Worm (Caenorhabditis elegans) whole organism, young adult: ENCODE measurements around the gene F55A11.4.
A peak's percentile ranks its signal among the peaks of the same experiment; 100 is the strongest.

Source experiments
- C06A6.2 ChIP-seq: fragments of 200-800 bp; sonication (Bioruptor generic); conservative IDR thresholded peaks from 2 replicates; pipeline ENCODE4 v1.3.6; 2022; ENCODE audit warnings: missing genetic modification characterization, missing compliant biosample characterization
- D2030.7 ChIP-seq: fragments of 200-800 bp; sonication (Bioruptor generic); IDR thresholded peaks from 2 replicates; pipeline ENCODE4 v1.3.6; 2022; ENCODE audit warnings: missing genetic modification reagents, missing genetic modification characterization, missing compliant biosample characterization
- F22D6.2 ChIP-seq: sonication (generic microtip); optimal IDR thresholded peaks from 2 replicates; lab custom pipeline; 2016; ENCODE audit warnings: mild to moderate bottlenecking, missing genetic modification characterization, missing compliant biosample characterization
- F23B12.7 ChIP-seq: sonication (generic microtip); optimal IDR thresholded peaks from 2 replicates; lab custom pipeline; 2017; ENCODE audit warnings: missing genetic modification characterization, mild to moderate bottlenecking, missing compliant biosample characterization, antibody characterized with exemption, moderate library complexity; ENCODE audit not compliant: insufficient read depth
- F49E8.2 ChIP-seq: sonication (generic microtip); optimal IDR thresholded peaks from 3 replicates; lab custom pipeline; 2017; ENCODE audit warnings: missing genetic modification characterization, mild to moderate bottlenecking, missing compliant biosample characterization, antibody characterized with exemption, moderate library complexity; ENCODE audit not compliant: insufficient read depth
- F55B11.4 ChIP-seq: sonication (generic microtip); optimal IDR thresholded peaks from 2 replicates; lab custom pipeline; 2016; ENCODE audit warnings: missing compliant biosample characterization, missing genetic modification characterization, borderline replicate concordance; ENCODE audit not compliant: insufficient read depth
- F57A8.1 ChIP-seq: fragments of 200-800 bp; sonication (Bioruptor generic); optimal IDR thresholded peaks from 2 replicates; lab custom pipeline; 2018; ENCODE audit warnings: mild to moderate bottlenecking, missing genetic modification characterization, moderate library complexity, missing compliant biosample characterization
- F57C9.4 ChIP-seq: sonication (generic microtip); optimal IDR thresholded peaks from 2 replicates; lab custom pipeline; 2017; ENCODE audit warnings: mild to moderate bottlenecking, missing genetic modification characterization, missing compliant biosample characterization
- K11D2.4 ChIP-seq: fragments of 200-800 bp; sonication (Bioruptor generic); IDR thresholded peaks from 2 replicates; pipeline ENCODE4 v1.3.6; 2022; ENCODE audit warnings: missing genetic modification reagents, missing genetic modification characterization, missing compliant biosample characterization
- Y53F4B.3 ChIP-seq: fragments of 200-800 bp; sonication (Bioruptor generic); IDR thresholded peaks from 2 replicates; pipeline ENCODE4 v1.3.6; 2022; ENCODE audit warnings: missing genetic modification reagents, missing genetic modification characterization, missing compliant biosample characterization
- Y56A3A.18 ChIP-seq: fragments of 200-800 bp; sonication (Bioruptor generic); IDR thresholded peaks from 2 replicates; pipeline ENCODE4 v1.3.6; 2022; ENCODE audit warnings: missing genetic modification reagents, missing genetic modification characterization, missing compliant biosample characterization
- Y79H2A.3 ChIP-seq: fragments of 200-800 bp; sonication (Bioruptor generic); conservative IDR thresholded peaks from 2 replicates; pipeline ENCODE4 v1.3.6; 2022; ENCODE audit warnings: missing genetic modification reagents, missing genetic modification characterization, missing compliant biosample characterization
- akir-1 ChIP-seq: fragments of 200-800 bp; sonication (Bioruptor generic); optimal IDR thresholded peaks from 2 replicates; lab custom pipeline; 2018; ENCODE audit warnings: mild to moderate bottlenecking, missing genetic modification characterization, moderate library complexity, missing compliant biosample characterization
- ama-1 ChIP-seq, 3 experiments: fragments of 150-350 bp in 1 of 3; sonication (generic microtip) in 2 of 3; optimal IDR thresholded peaks; 2 replicates each; lab custom pipeline; 2014 to 2018; ENCODE audit warnings: missing biosample characterization in 2 of 3, missing genetic modification characterization in 2 of 3, missing genetic modification reagents in 2 of 3
- atf-7 ChIP-seq: sonication (generic microtip); optimal IDR thresholded peaks from 2 replicates; lab custom pipeline; 2017; ENCODE audit warnings: mild to moderate bottlenecking, missing genetic modification characterization, missing compliant biosample characterization
- attf-3 ChIP-seq: fragments of 200-800 bp; sonication (Bioruptor generic); conservative IDR thresholded peaks from 2 replicates; pipeline ENCODE4 v1.3.6; 2022; ENCODE audit warnings: missing genetic modification reagents, missing genetic modification characterization, missing compliant biosample characterization
- attf-6 ChIP-seq: fragments of 200-800 bp; sonication (Bioruptor generic); IDR thresholded peaks from 2 replicates; pipeline ENCODE4 v1.3.6; 2022; ENCODE audit warnings: missing genetic modification reagents, missing genetic modification characterization, missing compliant biosample characterization
- bed-1 ChIP-seq: fragments of 200-800 bp; sonication (Bioruptor generic); IDR thresholded peaks from 2 replicates; pipeline ENCODE4 v1.3.6; 2022; ENCODE audit warnings: missing genetic modification reagents, missing genetic modification characterization, missing compliant biosample characterization
- ceh-27 ChIP-seq: fragments of 200-800 bp; sonication (Bioruptor generic); optimal IDR thresholded peaks from 2 replicates; lab custom pipeline; 2018; ENCODE audit warnings: mild to moderate bottlenecking, missing genetic modification characterization, moderate library complexity, missing compliant biosample characterization
- ceh-79 ChIP-seq: sonication (generic microtip); optimal IDR thresholded peaks from 2 replicates; lab custom pipeline; 2017; ENCODE audit warnings: mild to moderate bottlenecking, missing genetic modification characterization, missing compliant biosample characterization
- ceh-91 ChIP-seq: fragments of 200-800 bp; sonication (Bioruptor generic); IDR thresholded peaks from 2 replicates; pipeline ENCODE4 v1.3.6; 2022; ENCODE audit warnings: missing genetic modification reagents, missing genetic modification characterization, missing compliant biosample characterization
- die-1 ChIP-seq: sonication (generic microtip); optimal IDR thresholded peaks from 2 replicates; lab custom pipeline; 2016; ENCODE audit warnings: missing genotype, mild to moderate bottlenecking, missing genetic modification characterization, missing compliant biosample characterization
- dox-1 ChIP-seq: fragments of 200-800 bp; sonication (Bioruptor generic); IDR thresholded peaks from 2 replicates; pipeline ENCODE4 v1.3.6; 2022; ENCODE audit warnings: missing genetic modification reagents, missing genetic modification characterization, missing compliant biosample characterization
- fkh-3 ChIP-seq: sonication (generic microtip); optimal IDR thresholded peaks from 2 replicates; lab custom pipeline; 2016; ENCODE audit warnings: mild to moderate bottlenecking, missing genetic modification characterization, missing compliant biosample characterization
- gei-17 ChIP-seq: fragments of 200-800 bp; sonication (Bioruptor generic); optimal IDR thresholded peaks from 2 replicates; lab custom pipeline; 2018; ENCODE audit warnings: mild to moderate bottlenecking, missing genetic modification characterization, missing compliant biosample characterization
- let-607 ChIP-seq, 2 experiments: fragments of 200-800 bp in 1 of 2; sonication (Bioruptor generic) in 1 of 2; sonication (generic microtip) in 1 of 2; optimal IDR thresholded peaks; 2 replicates each; lab custom pipeline; 2016 to 2018; ENCODE audit warnings: mild to moderate bottlenecking in 2 of 2, missing compliant biosample characterization in 2 of 2, missing genetic modification characterization in 2 of 2, moderate library complexity in 2 of 2, missing genotype in 1 of 2
- lin-35 ChIP-seq, 3 experiments: fragments of 150-350 bp in 2 of 3; sonication (generic microtip) in 1 of 3; optimal IDR thresholded peaks; 2 replicates each; lab custom pipeline; 2014 to 2018; ENCODE audit warnings: missing biosample characterization in 3 of 3, missing genetic modification characterization in 3 of 3, missing genetic modification reagents in 3 of 3
- madf-3 ChIP-seq: fragments of 200-800 bp; sonication (Bioruptor generic); IDR thresholded peaks from 2 replicates; pipeline ENCODE4 v1.3.6; 2022; ENCODE audit warnings: missing genetic modification reagents, missing genetic modification characterization, missing compliant biosample characterization
- nhr-120 ChIP-seq: fragments of 200-800 bp; sonication (Bioruptor generic); IDR thresholded peaks from 2 replicates; pipeline ENCODE4 v1.3.6; 2022; ENCODE audit warnings: missing genetic modification characterization, missing compliant biosample characterization
- nhr-90 ChIP-seq: sonication (generic microtip); optimal IDR thresholded peaks from 2 replicates; lab custom pipeline; 2016; ENCODE audit warnings: missing genotype, mild to moderate bottlenecking, missing genetic modification characterization, missing compliant biosample characterization
- pha-4 ChIP-seq: fragments of 150-350 bp; sonication (generic microtip); optimal IDR thresholded peaks from 2 replicates; lab custom pipeline; 2014; ENCODE audit warnings: missing biosample characterization, missing genetic modification reagents, missing genetic modification characterization
- rcor-1 ChIP-seq: fragments of 200-800 bp; sonication (Bioruptor generic); IDR thresholded peaks from 2 replicates; pipeline ENCODE4 v1.3.6; 2022; ENCODE audit warnings: missing genetic modification reagents, missing genetic modification characterization, missing compliant biosample characterization
- rec-8 ChIP-seq, 2 experiments: sonication (generic microtip); optimal IDR thresholded peaks; 2 replicates each; lab custom pipeline; 2016; ENCODE audit warnings: mild to moderate bottlenecking in 2 of 2, missing genetic modification characterization in 2 of 2, missing genetic modification reagents in 2 of 2, missing genotype in 2 of 2, missing biosample characterization in 1 of 2, missing compliant biosample characterization in 1 of 2, moderate library complexity in 1 of 2
- repo-1 ChIP-seq: sonication (generic microtip); optimal IDR thresholded peaks from 2 replicates; lab custom pipeline; 2017; ENCODE audit warnings: mild to moderate bottlenecking, missing genetic modification characterization, missing compliant biosample characterization
- snpc-1.1 ChIP-seq: sonication (generic microtip); optimal IDR thresholded peaks from 2 replicates; lab custom pipeline; 2017; ENCODE audit warnings: missing genetic modification characterization, mild to moderate bottlenecking, missing compliant biosample characterization, antibody characterized with exemption, moderate library complexity, missing genotype, missing genetic modification reagents; ENCODE audit not compliant: insufficient read depth
- snpc-1.3 ChIP-seq: sonication (generic microtip); optimal IDR thresholded peaks from 2 replicates; lab custom pipeline; 2017; ENCODE audit warnings: missing genetic modification characterization, mild to moderate bottlenecking, missing compliant biosample characterization, antibody characterized with exemption, moderate library complexity, missing genotype, missing genetic modification reagents; ENCODE audit not compliant: insufficient read depth
- snpc-4 ChIP-seq, 5 experiments: fragments of 150-350 bp in 1 of 5; sonication (generic microtip) in 4 of 5; optimal IDR thresholded peaks; 2 replicates each; lab custom pipeline; 2014 to 2018; ENCODE audit warnings: missing genetic modification characterization in 5 of 5, missing biosample characterization in 3 of 5, antibody characterized with exemption in 2 of 5, mild to moderate bottlenecking in 2 of 5, missing compliant biosample characterization in 2 of 5, missing genotype in 2 of 5, moderate library complexity in 2 of 5, missing genetic modification reagents in 1 of 5
- sptf-2 ChIP-seq: fragments of 200-800 bp; sonication (Bioruptor generic); optimal IDR thresholded peaks from 2 replicates; lab custom pipeline; 2018; ENCODE audit warnings: mild to moderate bottlenecking, missing genetic modification characterization, missing compliant biosample characterization
- tbp1 ChIP-seq: fragments of 200-800 bp; sonication (Bioruptor generic); optimal IDR thresholded peaks from 2 replicates; lab custom pipeline; 2018; ENCODE audit warnings: mild to moderate bottlenecking, missing genetic modification characterization, missing compliant biosample characterization
- tlf-1 ChIP-seq: fragments of 200-800 bp; sonication (Bioruptor generic); optimal IDR thresholded peaks from 2 replicates; lab custom pipeline; 2018; ENCODE audit warnings: mild to moderate bottlenecking, missing genetic modification characterization, missing compliant biosample characterization
- zim-3 ChIP-seq: sonication (generic microtip); optimal IDR thresholded peaks from 2 replicates; lab custom pipeline; 2017; ENCODE audit warnings: mild to moderate bottlenecking, missing genetic modification characterization, moderate library complexity, missing compliant biosample characterization
- ztf-18 ChIP-seq: sonication (generic microtip); optimal IDR thresholded peaks from 2 replicates; lab custom pipeline; 2016; ENCODE audit warnings: missing genotype, mild to moderate bottlenecking, missing genetic modification characterization, missing compliant biosample characterization
- ztf-26 ChIP-seq: sonication (generic microtip); optimal IDR thresholded peaks from 2 replicates; lab custom pipeline; 2017; ENCODE audit warnings: missing genetic modification characterization, missing compliant biosample characterization
- ztf-6 ChIP-seq: fragments of 200-800 bp; sonication (Bioruptor generic); IDR thresholded peaks from 2 replicates; pipeline ENCODE4 v1.3.6; 2022; ENCODE audit warnings: missing genetic modification reagents, missing genetic modification characterization, missing compliant biosample characterization

Gene F55A11.4

ce11 chrV:11782809-11783440 lies 12.7 kb downstream of the F55A11.4 start, which contains the start of gene F55A11.11 (continued):
- TF ChIP-seq bed-1 (0 out of 2 replicates have a peak, but pooled peaks have one; percentile 42), F49E8.2 (peak; percentile 84), attf-6 (peak; percentile 77), ama-1 (optimal IDR thresholded peaks at IDR 0.05; lab: Kevin White, UChicago) (no peak), ama-1 (GFP tag; optimal IDR thresholded peaks at IDR 0.05; lab: Kevin White, UChicago) (peak; percentile 55 to 91), D2030.7 (peak; percentile 83), nhr-120 (no peak), pha-4 (tag; lab: Kevin White, UChicago) (no peak), repo-1 (tag; lab: Kevin White, UChicago) (peak; percentile 94), ztf-18 (tag; lab: Kevin White, UChicago) (peak; percentile 81), fkh-3 (peak; percentile 94), snpc-1.1 (peak; percentile 69), Y53F4B.3 (peak; percentile 89), zim-3 (peak; percentile 97), die-1 (tag; lab: Kevin White, UChicago) (peak; percentile 96), let-607 (tag; optimal IDR thresholded peaks at IDR 0.05; lab: Kevin White, UChicago) (peak; percentile 54 to 76), ztf-26 (tag; lab: Kevin White, UChicago) (peak; percentile 92), madf-3 (GFP tag; lab: Robert Waterston, UW) (peak; percentile 86), ztf-6 (GFP tag; lab: Robert Waterston, UW) (peak; percentile 84; the same call in 1 of the 2 replicates), F55B11.4 (tag; lab: Kevin White, UChicago) (no peak), lin-35 (GFP tag; optimal IDR thresholded peaks at IDR 0.05; lab: Kevin White, UChicago) (peak in 2 of 3 experiments; percentile 24 to 85), akir-1 (GFP tag; lab: Kevin White, UChicago) (peak; percentile 86), dox-1 (GFP tag; lab: Robert Waterston, UW) (peak; percentile 93; the same call in 1 of the 2 replicates), attf-3 (GFP tag; lab: Robert Waterston, UW) (peak; percentile 75), F23B12.7 (tag; lab: Kevin White, UChicago) (peak; percentile 73), ceh-27 (GFP tag; lab: Kevin White, UChicago) (peak; percentile 91), atf-7 (peak; percentile 77), Y56A3A.18 (GFP tag; lab: Robert Waterston, UW) (peak; percentile 89), tbp1 (GFP tag; lab: Kevin White, UChicago) (peak; percentile 100), ceh-91 (GFP tag; lab: Robert Waterston, UW) (no peak), snpc-1.3 (tag; lab: Kevin White, UChicago) (peak; percentile 85), tlf-1 (GFP tag; lab: Kevin White, UChicago) (peak; percentile 49), K11D2.4 (GFP tag; lab: Robert Waterston, UW) (peak; percentile 76), F22D6.2 (tag; lab: Kevin White, UChicago) (peak; percentile 63), snpc-4 (GFP tag; optimal IDR thresholded peaks at IDR 0.05; lab: Kevin White, UChicago) (peak; percentile 82), snpc-4 (tag; optimal IDR thresholded peaks at IDR 0.05; lab: Kevin White, UChicago) (peak; percentile 25 to 83 (median 77)), sptf-2 (peak; percentile 60), F57C9.4 (tag; lab: Kevin White, UChicago) (peak; percentile 44), F57A8.1 (GFP tag; lab: Kevin White, UChicago) (peak; percentile 74), rcor-1 (GFP tag; lab: Robert Waterston, UW) (peak; percentile 84), ceh-79 (tag; lab: Kevin White, UChicago) (peak; percentile 82), C06A6.2 (GFP tag; lab: Robert Waterston, UW) (peak; percentile 65; the same call in 1 of the 2 replicates), nhr-90 (tag; lab: Kevin White, UChicago) (peak; percentile 96), rec-8 (tag; optimal IDR thresholded peaks at IDR 0.05; lab: Kevin White, UChicago) (peak; percentile 91 to 96), gei-17 (peak; percentile 46), Y79H2A.3 (GFP tag; lab: Robert Waterston, UW) (peak; percentile 47; the same call in 1 of the 2 replicates)
